Fruit fly (Drosophila melanogaster): ENCODE results near the gene Hyls1.
A peak's percentile ranks its signal among the peaks of the same experiment; 100 is the strongest.

The Hyls1 gene

DNA sequence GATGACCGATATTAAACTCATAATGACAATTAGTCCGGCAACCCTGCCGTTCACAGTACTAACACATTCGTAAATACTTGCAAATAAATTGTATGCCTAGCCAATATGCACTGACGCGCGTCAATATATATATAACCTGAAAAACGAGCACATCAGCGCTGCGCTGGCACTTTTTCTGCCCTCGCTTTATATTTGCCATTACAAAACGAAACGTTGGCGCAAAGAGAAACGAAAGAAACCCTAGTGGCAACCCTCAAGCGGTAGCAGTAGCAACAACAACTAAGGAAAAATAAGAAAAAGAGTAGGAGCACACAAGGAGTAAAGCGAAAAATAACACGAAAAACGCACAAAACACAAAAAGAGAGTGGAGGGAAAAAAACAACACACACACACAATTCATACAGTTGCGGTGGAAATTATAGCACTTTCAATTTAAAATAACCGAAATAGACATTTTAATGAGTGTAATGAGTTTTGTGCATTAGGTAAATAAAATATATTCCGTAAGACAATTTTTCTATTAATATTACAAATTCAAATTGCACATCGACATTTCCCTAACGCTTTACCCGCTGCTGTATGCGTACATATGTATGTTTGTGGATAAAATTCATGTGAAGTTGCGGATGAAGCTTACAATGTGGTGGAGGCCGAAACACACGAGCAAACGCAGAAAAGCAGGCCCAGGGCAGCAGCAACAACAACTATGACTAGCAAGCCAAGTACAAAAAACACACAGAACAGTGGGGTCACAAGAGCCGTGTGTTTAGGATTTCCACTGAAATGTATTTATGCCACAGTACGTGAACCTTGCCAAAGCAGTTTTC lies 1.5 kb downstream of the Hyls1 start:
- TF ChIP-seq psq (optimal IDR thresholded peaks at IDR 0.05) = peak; percentile 75
- no peak for TF ChIP-seq EcR (GFP tag; optimal IDR thresholded peaks at IDR 0.05)

DNA sequence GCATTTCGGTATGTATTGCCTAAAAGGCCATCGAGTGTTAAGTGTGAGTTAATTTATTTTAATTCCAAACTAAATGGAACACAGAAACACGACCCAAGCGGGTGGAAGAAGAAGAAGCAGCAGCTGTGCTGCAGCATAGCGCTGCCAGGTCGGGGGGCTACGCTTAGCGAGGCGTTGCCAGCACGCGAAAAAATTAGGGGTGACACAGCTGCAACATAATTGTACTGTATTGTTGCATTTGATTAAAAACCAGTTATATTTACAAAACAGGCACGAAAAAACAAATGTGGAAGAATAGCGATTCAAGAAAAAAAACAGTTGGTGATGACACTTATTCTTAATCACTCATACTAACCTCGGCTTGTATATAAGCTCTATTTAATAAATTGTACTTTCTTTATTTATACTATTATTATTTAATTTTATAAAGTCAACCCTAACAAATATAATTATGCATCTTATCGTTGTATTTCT lies 2.2 kb downstream of the Hyls1 start:
- TF ChIP-seq pan (optimal IDR thresholded peaks at IDR 0.05) (no peak), CG8478 (optimal IDR thresholded peaks at IDR 0.05) (no peak), usp (GFP tag; optimal IDR thresholded peaks at IDR 0.05) (no peak), psq (optimal IDR thresholded peaks at IDR 0.05) (no peak), EcR (GFP tag; optimal IDR thresholded peaks at IDR 0.05) (no peak), Dll (optimal IDR thresholded peaks at IDR 0.05) (no peak)

DNA sequence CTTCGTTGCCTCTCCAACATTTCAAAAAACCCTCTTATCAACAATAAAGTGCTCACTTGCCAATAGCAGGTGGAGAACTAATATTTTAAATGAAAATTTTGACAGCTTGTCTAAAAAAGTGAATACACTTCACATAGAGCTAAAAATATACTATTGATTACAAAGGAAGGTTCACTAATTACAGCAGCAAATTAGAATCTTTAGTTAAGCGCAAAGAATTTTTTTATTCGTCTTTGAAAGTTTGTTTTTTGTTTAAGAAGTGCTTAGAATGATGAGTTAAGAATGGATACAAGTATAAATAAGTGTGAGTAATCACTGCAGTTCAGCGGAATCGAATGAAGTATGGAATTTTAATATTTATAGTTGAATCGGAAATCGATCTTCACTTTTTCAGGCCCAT lies 10.2 kb downstream of the Hyls1 start, which contains the start of gene CG44405:
Gene CG44405 (minus strand): TSS at position 101 of the 400 bp plus-strand sequence.
- TF ChIP-seq Dll (optimal IDR thresholded peaks at IDR 0.05) = no peak
- TF ChIP-seq EcR (GFP tag; optimal IDR thresholded peaks at IDR 0.05) = no peak
- no peak for TF ChIP-seq psq (optimal IDR thresholded peaks at IDR 0.05)
- TF ChIP-seq usp (GFP tag; optimal IDR thresholded peaks at IDR 0.05) = no peak
- no peak for TF ChIP-seq CG8478 (optimal IDR thresholded peaks at IDR 0.05)
- TF ChIP-seq pan (optimal IDR thresholded peaks at IDR 0.05) = no peak

DNA sequence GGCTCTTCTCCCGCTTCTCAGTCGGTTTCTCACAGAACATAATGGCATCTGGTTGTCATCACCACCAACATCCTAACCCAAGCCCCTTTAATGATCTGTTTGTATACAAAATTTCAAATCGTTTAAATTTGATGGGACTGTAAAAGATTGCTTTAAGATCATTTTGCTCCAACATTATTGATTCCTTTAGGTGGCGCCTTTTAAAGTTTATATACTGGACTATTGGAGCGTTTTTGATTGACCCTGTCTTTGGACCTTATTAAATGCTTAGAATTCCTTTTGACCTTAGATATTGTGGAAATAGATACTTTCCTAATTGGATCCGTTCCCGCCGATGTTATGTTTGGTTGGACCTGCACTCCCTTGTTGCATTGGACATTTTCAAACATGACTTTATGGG lies 12.2 kb downstream of the Hyls1 start, which contains the start of gene CG42266:
Gene CG42266 (minus strand): TSS at position 101 of the 400 bp plus-strand sequence.
- TF ChIP-seq pan (optimal IDR thresholded peaks at IDR 0.05) = no peak
- no peak for TF ChIP-seq CG8478 (optimal IDR thresholded peaks at IDR 0.05)
- no peak for TF ChIP-seq EcR (GFP tag; optimal IDR thresholded peaks at IDR 0.05)
- TF ChIP-seq Dll (optimal IDR thresholded peaks at IDR 0.05) = no peak
- no peak for TF ChIP-seq psq (optimal IDR thresholded peaks at IDR 0.05)

DNA sequence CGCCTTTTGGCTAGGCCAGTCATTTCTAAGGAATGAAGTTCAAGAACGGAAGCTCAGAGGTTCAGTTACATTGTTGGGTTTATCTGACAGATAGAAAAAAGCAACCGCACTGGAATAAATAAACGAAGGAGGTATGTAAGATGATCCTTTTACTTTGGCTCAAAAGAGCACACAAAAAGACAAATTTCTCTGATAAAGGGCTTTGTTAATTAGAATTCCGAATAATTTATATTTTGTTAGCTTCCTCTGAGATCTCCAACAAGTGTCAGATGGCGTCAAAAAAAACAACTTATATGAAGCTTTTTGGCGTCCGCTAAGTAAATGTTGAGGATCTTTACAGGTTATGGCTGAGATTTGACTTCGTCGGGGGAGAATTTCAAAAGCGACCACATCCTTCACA lies 14.6 kb downstream of the Hyls1 start, which contains the start of gene CG31817:
Gene CG31817 (minus strand): TSS at position 101 of the 400 bp plus-strand sequence.
- no peak for TF ChIP-seq EcR (GFP tag; optimal IDR thresholded peaks at IDR 0.05)
- TF ChIP-seq Dll (optimal IDR thresholded peaks at IDR 0.05) = no peak
- TF ChIP-seq usp (GFP tag; optimal IDR thresholded peaks at IDR 0.05) = no peak
- TF ChIP-seq CG8478 (optimal IDR thresholded peaks at IDR 0.05) = no peak
- no peak for TF ChIP-seq psq (optimal IDR thresholded peaks at IDR 0.05)
- TF ChIP-seq pan (optimal IDR thresholded peaks at IDR 0.05) = no peak

DNA sequence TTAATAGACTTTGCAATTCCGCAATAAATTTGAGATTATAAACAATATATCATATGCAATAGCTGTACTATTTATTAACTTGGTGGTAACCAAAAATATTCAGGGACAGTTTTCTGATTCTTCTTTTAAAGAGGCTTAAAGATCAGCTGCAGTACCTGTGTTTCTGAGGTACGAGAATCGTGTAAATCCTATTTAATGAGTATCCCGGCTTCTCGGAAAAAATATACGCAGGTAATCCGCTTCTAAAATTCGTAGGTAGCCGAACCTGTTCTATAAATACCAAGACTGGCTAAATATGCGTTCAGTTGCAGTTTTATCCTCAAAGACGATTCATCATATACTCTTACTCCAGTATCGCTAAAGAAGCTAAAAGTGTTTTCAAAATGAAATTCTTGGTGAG lies 22.8 kb downstream of the Hyls1 start, which contains the start of gene CG4440:
Gene CG4440 (plus strand): TSS at position 301 of the 400 bp plus-strand sequence.
- TF ChIP-seq usp (GFP tag; optimal IDR thresholded peaks at IDR 0.05) (no peak), Dll (optimal IDR thresholded peaks at IDR 0.05) (no peak), psq (optimal IDR thresholded peaks at IDR 0.05) (no peak), CG8478 (optimal IDR thresholded peaks at IDR 0.05) (no peak), pan (optimal IDR thresholded peaks at IDR 0.05) (no peak), EcR (GFP tag; optimal IDR thresholded peaks at IDR 0.05) (no peak)

DNA sequence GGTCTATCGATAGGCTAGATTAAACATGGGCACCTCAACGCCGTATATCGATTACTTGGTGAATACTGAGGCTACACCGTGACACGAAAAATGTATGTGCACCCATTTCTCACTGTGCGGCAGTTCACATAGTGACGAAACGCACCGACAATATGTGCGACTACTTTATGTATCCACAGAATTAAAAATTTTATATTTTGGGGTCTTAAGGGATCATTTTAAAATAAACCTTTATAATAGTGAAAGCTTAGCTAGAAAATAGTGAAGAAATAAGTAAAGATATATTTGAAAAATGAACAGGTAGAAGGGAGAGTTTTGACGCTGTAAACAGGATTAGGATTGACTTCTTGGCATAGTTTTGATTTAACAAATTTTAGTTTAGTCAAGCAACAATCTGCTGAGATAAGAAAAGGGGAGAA lies 23.3 kb downstream of the Hyls1 start, which contains the start of gene mRpL4:
Gene mRpL4 (minus strand): TSS at position 31 of the 419 bp plus-strand sequence.
- TF ChIP-seq CG8478 (optimal IDR thresholded peaks at IDR 0.05) (no peak), pan (optimal IDR thresholded peaks at IDR 0.05) (no peak), Dll (optimal IDR thresholded peaks at IDR 0.05) (no peak), EcR (GFP tag; optimal IDR thresholded peaks at IDR 0.05) (no peak), psq (optimal IDR thresholded peaks at IDR 0.05) (no peak), usp (GFP tag; optimal IDR thresholded peaks at IDR 0.05) (no peak)

DNA sequence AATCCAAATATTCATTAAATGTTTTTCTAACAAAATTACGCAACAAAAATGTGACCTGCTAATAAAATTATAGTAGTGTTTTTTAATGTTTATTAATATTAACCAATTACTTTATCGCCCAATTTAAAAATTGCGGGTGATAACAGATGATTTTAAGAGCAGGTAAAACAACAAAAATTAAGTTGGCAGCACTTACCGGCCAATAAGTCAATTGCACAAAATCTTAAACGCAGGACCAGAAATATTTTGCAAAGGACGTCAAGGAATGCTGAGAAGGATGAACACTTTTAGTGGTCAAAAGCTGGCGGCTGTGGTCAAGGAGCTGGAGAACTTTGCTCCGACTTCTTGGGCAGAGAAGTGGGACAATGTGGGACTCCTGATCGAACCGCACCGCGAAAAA lies 25.5 kb downstream of the Hyls1 start, which contains the start of gene CG4278:
Gene CG4278 (plus strand): TSS at position 178 of the 400 bp plus-strand sequence.
- no peak for TF ChIP-seq pan (optimal IDR thresholded peaks at IDR 0.05)
- TF ChIP-seq EcR (GFP tag; optimal IDR thresholded peaks at IDR 0.05) = no peak
- TF ChIP-seq Dll (optimal IDR thresholded peaks at IDR 0.05) = no peak
- TF ChIP-seq CG8478 (optimal IDR thresholded peaks at IDR 0.05) = no peak
- TF ChIP-seq psq (optimal IDR thresholded peaks at IDR 0.05) = no peak
- TF ChIP-seq usp (GFP tag; optimal IDR thresholded peaks at IDR 0.05) = no peak

DNA sequence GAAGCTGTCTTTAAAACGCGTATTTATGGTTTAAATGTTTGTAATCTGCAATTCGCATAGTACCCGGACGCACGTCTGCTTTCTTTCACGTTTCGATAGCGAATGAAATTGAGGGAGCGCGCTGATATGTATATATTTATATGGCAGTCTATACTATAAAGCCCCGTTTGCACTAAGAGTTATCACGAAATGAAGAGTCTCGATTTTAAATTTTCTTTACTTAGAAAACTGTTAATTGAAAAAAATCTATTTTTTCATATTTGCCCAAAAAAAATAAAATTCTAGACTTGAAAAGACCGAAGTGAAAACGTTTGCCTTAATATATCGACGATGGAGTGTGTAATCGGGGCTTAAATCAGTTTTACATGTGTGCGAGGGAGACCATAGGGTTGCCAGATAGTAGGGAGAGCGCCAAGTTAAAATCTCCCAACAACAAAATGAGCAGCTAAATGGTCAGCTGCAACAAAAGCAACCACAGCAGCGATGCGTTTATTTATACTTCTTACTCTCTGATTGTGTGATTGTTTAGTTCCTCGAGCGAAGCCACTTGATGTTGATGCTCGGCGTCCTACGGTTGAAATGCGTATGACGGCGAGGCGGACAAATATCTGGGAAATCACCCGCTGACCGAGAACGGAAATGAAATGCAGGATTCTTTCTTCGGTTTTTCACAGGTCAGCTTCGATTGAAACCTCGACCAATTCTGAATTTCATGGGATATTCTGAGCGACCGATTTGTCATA lies 26.7 kb downstream of the Hyls1 start, which contains the start of gene cact:
Gene cact (minus strand): TSS at position 693 of the 743 bp plus-strand sequence.
- no peak for TF ChIP-seq usp (GFP tag; optimal IDR thresholded peaks at IDR 0.05)
- TF ChIP-seq Dll (optimal IDR thresholded peaks at IDR 0.05) = no peak
- TF ChIP-seq psq (optimal IDR thresholded peaks at IDR 0.05) = no peak
- no peak for TF ChIP-seq CG8478 (optimal IDR thresholded peaks at IDR 0.05)
- no peak for TF ChIP-seq EcR (GFP tag; optimal IDR thresholded peaks at IDR 0.05)
- TF ChIP-seq pan (optimal IDR thresholded peaks at IDR 0.05) = no peak

DNA sequence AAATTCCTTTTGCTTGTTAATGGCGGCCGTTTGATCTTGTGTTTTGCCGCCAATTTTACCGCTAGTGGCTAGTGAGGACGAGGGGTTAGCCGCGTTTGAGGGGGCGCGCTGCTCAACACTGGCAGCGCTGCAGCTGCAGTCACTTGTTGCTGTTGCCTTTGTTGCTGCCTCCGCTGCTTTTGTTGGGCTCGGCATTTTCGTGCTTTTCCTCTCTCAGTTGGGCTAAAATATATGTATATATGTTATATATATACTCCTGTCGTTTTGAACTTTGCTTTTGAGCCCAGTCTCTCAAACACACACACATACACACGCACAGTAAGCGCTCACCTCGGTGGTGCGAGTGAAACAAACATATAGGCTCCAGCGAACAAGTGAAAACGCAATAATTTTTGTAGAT lies 27.6 kb downstream of the Hyls1 start:
- TF ChIP-seq usp (GFP tag; optimal IDR thresholded peaks at IDR 0.05) (no peak), psq (optimal IDR thresholded peaks at IDR 0.05) (no peak), pan (optimal IDR thresholded peaks at IDR 0.05) (no peak), CG8478 (optimal IDR thresholded peaks at IDR 0.05) (no peak), Dll (optimal IDR thresholded peaks at IDR 0.05) (no peak), EcR (GFP tag; optimal IDR thresholded peaks at IDR 0.05) (no peak)

DNA sequence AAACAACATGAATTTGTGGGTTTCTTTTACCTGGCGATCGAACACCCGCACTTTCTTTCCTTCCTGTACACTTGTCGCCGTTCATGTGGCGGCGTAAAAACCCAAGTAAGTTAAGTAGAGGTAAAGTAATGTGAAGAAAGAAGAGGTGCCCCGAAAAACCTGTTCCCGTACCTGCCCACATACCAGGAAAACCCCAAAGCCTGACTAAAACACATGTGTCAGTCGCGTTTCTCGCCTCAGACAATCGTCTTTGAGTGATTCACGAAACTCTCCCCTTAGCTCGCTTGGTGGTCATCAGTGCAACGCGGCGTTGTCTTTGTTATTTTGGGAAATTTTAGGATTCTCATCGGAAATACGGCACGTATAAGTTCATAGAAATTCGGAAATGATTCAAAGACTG lies 28.9 kb downstream of the Hyls1 start:
- TF ChIP-seq EcR (GFP tag; optimal IDR thresholded peaks at IDR 0.05) (no peak), pan (optimal IDR thresholded peaks at IDR 0.05) (no peak), Dll (optimal IDR thresholded peaks at IDR 0.05) (no peak), usp (GFP tag; optimal IDR thresholded peaks at IDR 0.05) (no peak), psq (optimal IDR thresholded peaks at IDR 0.05) (no peak), CG8478 (optimal IDR thresholded peaks at IDR 0.05) (no peak)

Measured in whole organism.